Worm (Caenorhabditis elegans): Measurements from ENCODE around the gene srbc-3.

The srbc-3 gene

ce11 chrV:3342504-3342903 is 34.2 kb downstream of the srbc-3 start, which contains the start of gene C17B7.3:
C17B7.3 (plus strand) TSS chrV:3342804.
- no peak for TF ChIP-seq attf-6 (GFP tag; IDR thresholded peaks at IDR 0.05)
- no peak for TF ChIP-seq F55B11.4 (tag; optimal IDR thresholded peaks at IDR 0.05; ENCODE audit: borderline replicate concordance, insufficient read depth)
- no peak for TF ChIP-seq F22D6.2 (tag; optimal IDR thresholded peaks at IDR 0.05)
- TF ChIP-seq F52B5.7 (tag; optimal IDR thresholded peaks at IDR 0.05), result no peak
- TF ChIP-seq dpl-1 (GFP tag; optimal IDR thresholded peaks at IDR 0.05), result no peak
- TF ChIP-seq egl-18 (GFP tag; IDR thresholded peaks at IDR 0.05), result no peak
- no peak for TF ChIP-seq hrde-1 (tag; optimal IDR thresholded peaks at IDR 0.05; ENCODE audit: borderline replicate concordance)
- TF ChIP-seq attf-3 (GFP tag; conservative IDR thresholded peaks at IDR 0.05), result no peak
- no peak for TF ChIP-seq K12H6.12 (tag; optimal IDR thresholded peaks at IDR 0.05)

- no peak for TF ChIP-seq cebp-1 (GFP tag; IDR thresholded peaks at IDR 0.05)
- TF ChIP-seq cebp-1 (tag; optimal IDR thresholded peaks at IDR 0.05), result no peak
- TF ChIP-seq lir-1 (GFP tag; conservative IDR thresholded peaks at IDR 0.05), result no peak
- no peak for TF ChIP-seq atf-7 (tag; optimal IDR thresholded peaks at IDR 0.05)
- TF ChIP-seq hlh-26 (GFP tag; conservative IDR thresholded peaks at IDR 0.05), result no peak
- TF ChIP-seq ekl-4 (GFP tag; IDR thresholded peaks at IDR 0.05), result no peak
- no peak for TF ChIP-seq F52B5.7 (tag; optimal IDR thresholded peaks at IDR 0.05)
- TF ChIP-seq nhr-90 (tag; optimal IDR thresholded peaks at IDR 0.05), result no peak
- no peak for TF ChIP-seq F55B11.4 (tag; optimal IDR thresholded peaks at IDR 0.05; ENCODE audit: borderline replicate concordance, insufficient read depth)
- TF ChIP-seq snpc-3.4 (tag; optimal IDR thresholded peaks at IDR 0.05), result no peak
- TF ChIP-seq Y67H2A.10 (GFP tag; conservative IDR thresholded peaks at IDR 0.05), result no peak
- TF ChIP-seq hsf-1 (GFP tag; IDR thresholded peaks at IDR 0.05), result no peak
- TF ChIP-seq Y53G8AR.9 (GFP tag; conservative IDR thresholded peaks at IDR 0.05), result no peak
- TF ChIP-seq T07F8.4 (tag; optimal IDR thresholded peaks at IDR 0.05), result no peak
- no peak for TF ChIP-seq akir-1 (GFP tag; optimal IDR thresholded peaks at IDR 0.05)
- TF ChIP-seq ztf-18 (tag; optimal IDR thresholded peaks at IDR 0.05), result no peak
These were observed 35.7 kb downstream of the srbc-3 start for ce11 chrV:3344001-3344400.

ce11 chrV:3346434-3347019 is 38.3 kb downstream of the srbc-3 start, which contains the start of gene fbxa-65:
fbxa-65 (minus strand) TSS chrV:3346484.
- TF ChIP-seq nfyb-1 (GFP tag; IDR thresholded peaks at IDR 0.05) (0 out of 2 replicates have a peak, but pooled peaks have one; percentile 45), nhr-80 (tag; optimal IDR thresholded peaks at IDR 0.05) (no peak), mel-28 (tag; optimal IDR thresholded peaks at IDR 0.05; ENCODE audit: borderline replicate concordance) (no peak), attf-5 (GFP tag; optimal IDR thresholded peaks at IDR 0.05) (no peak), lin-26 (GFP tag; IDR thresholded peaks at IDR 0.05) (no peak), ztf-18 (tag; optimal IDR thresholded peaks at IDR 0.05) (no peak)

ce11 chrV:3347486-3347885 is 39.2 kb downstream of the srbc-3 start:
- no peak for TF ChIP-seq hlh-12 (tag; optimal IDR thresholded peaks at IDR 0.05)
- TF ChIP-seq ztf-3 (GFP tag; optimal IDR thresholded peaks at IDR 0.05), result no peak
- TF ChIP-seq rpc-1 (optimal IDR thresholded peaks at IDR 0.05), result no peak
- no peak for TF ChIP-seq rpc-1 (tag; optimal IDR thresholded peaks at IDR 0.05)
- TF ChIP-seq T07F8.4 (tag; optimal IDR thresholded peaks at IDR 0.05), result no peak
- TF ChIP-seq him-1 (tag; optimal IDR thresholded peaks at IDR 0.05), result no peak
- no peak for TF ChIP-seq unc-130 (GFP tag; optimal IDR thresholded peaks at IDR 0.05)
